Worm (Caenorhabditis elegans) whole organism, L4 larva: ENCODE measurements around the gene T09A5.5.
A peak's percentile ranks its signal among the peaks of the same experiment; 100 is the strongest.

ENCODE experiments used
- F10B5.3 ChIP-seq: sonication (generic microtip); optimal IDR thresholded peaks from 2 replicates; lab custom pipeline; 2016; ENCODE audit warnings: mild to moderate bottlenecking, missing genetic modification characterization, missing compliant biosample characterization
- F37D6.2 ChIP-seq: sonication (generic microtip); optimal IDR thresholded peaks from 2 replicates; lab custom pipeline; 2016; ENCODE audit warnings: mild to moderate bottlenecking, missing genetic modification characterization, missing compliant biosample characterization
- T20F7.1 ChIP-seq: fragments of 200-800 bp; sonication (Bioruptor generic); optimal IDR thresholded peaks from 2 replicates; lab custom pipeline; 2018; ENCODE audit warnings: mild to moderate bottlenecking, missing genetic modification characterization, missing compliant biosample characterization
- Y105C5A.15 ChIP-seq: fragments of 200-800 bp; sonication (Bioruptor generic); IDR thresholded peaks from 2 replicates; pipeline ENCODE4 v1.3.6; 2022; ENCODE audit warnings: missing genetic modification characterization, missing compliant biosample characterization
- Y48G9A.11 ChIP-seq: fragments of 200-800 bp; sonication (Bioruptor generic); IDR thresholded peaks from 2 replicates; pipeline ENCODE4 v1.3.6; 2022; ENCODE audit warnings: missing genetic modification reagents, missing genetic modification characterization, missing compliant biosample characterization
- aha-1 ChIP-seq: fragments of 150-350 bp; peaks from one replicate; lab custom pipeline; 2014; ENCODE audit warnings: missing biosample characterization, missing genetic modification characterization
- ceh-44 ChIP-seq: fragments of 200-800 bp; sonication (Bioruptor generic); IDR thresholded peaks from 2 replicates; pipeline ENCODE4 v1.3.6; 2022; ENCODE audit warnings: missing genetic modification reagents, missing genetic modification characterization, missing compliant biosample characterization
- ctbp-1 ChIP-seq: fragments of 200-800 bp; sonication (Bioruptor generic); IDR thresholded peaks from 2 replicates; pipeline ENCODE4 v1.3.6; 2022; ENCODE audit warnings: missing genetic modification reagents, missing genetic modification characterization, missing compliant biosample characterization
- daf-19 ChIP-seq: fragments of 200-800 bp; sonication (Bioruptor generic); conservative IDR thresholded peaks from 2 replicates; pipeline ENCODE4 v1.3.6; 2022; ENCODE audit warnings: missing genetic modification characterization, missing compliant biosample characterization
- dmd-9 ChIP-seq: fragments of 200-800 bp; sonication (Bioruptor generic); IDR thresholded peaks from 2 replicates; pipeline ENCODE4 v1.3.6; 2022; ENCODE audit warnings: missing genetic modification reagents, missing genetic modification characterization, missing compliant biosample characterization
- dpl-1 ChIP-seq: fragments of 150-350 bp; optimal IDR thresholded peaks from 2 replicates; lab custom pipeline; 2014; ENCODE audit warnings: missing biosample characterization, missing genetic modification reagents, missing genetic modification characterization
- egl-27 ChIP-seq: sonication (generic microtip); optimal IDR thresholded peaks from 3 replicates; lab custom pipeline; 2017; ENCODE audit warnings: missing biosample characterization, missing genetic modification reagents, missing genetic modification characterization
- hlh-11 ChIP-seq: fragments of 200-800 bp; sonication (Bioruptor generic); optimal IDR thresholded peaks from 2 replicates; lab custom pipeline; 2018; ENCODE audit warnings: mild to moderate bottlenecking, missing genetic modification characterization, missing compliant biosample characterization
- hlh-30 ChIP-seq: sonication (generic microtip); optimal IDR thresholded peaks from 2 replicates; lab custom pipeline; 2017; ENCODE audit warnings: antibody characterized with exemption, mild to moderate bottlenecking, missing genetic modification characterization, missing compliant biosample characterization; ENCODE audit not compliant: insufficient read depth
- hmg-1.1 ChIP-seq: fragments of 200-800 bp; sonication (Bioruptor generic); IDR thresholded peaks from 2 replicates; pipeline ENCODE4 v1.3.6; 2022; ENCODE audit warnings: missing genetic modification reagents, missing genetic modification characterization, missing compliant biosample characterization
- lin-15B ChIP-seq: fragments of 150-350 bp; sonication (generic microtip); optimal IDR thresholded peaks from 3 replicates; lab custom pipeline; 2014; ENCODE audit warnings: missing biosample characterization, missing genetic modification characterization
- lsy-2 ChIP-seq, 2 experiments: fragments of 150-350 bp in 1 of 2; sonication (generic microtip) in 1 of 2; optimal IDR thresholded peaks; 2 replicates each; lab custom pipeline; 2014 to 2017; ENCODE audit warnings: missing biosample characterization in 2 of 2, missing genetic modification characterization in 2 of 2
- madf-5 ChIP-seq, 2 experiments: fragments of 200-800 bp; sonication (Bioruptor generic); IDR thresholded peaks; 2 replicates each; pipeline ENCODE4 v1.3.6; 2022; ENCODE audit warnings: missing compliant biosample characterization in 2 of 2, missing genetic modification characterization in 2 of 2
- madf-9 ChIP-seq: fragments of 200-800 bp; sonication (Bioruptor generic); conservative IDR thresholded peaks from 2 replicates; pipeline ENCODE4 v1.3.6; 2022; ENCODE audit warnings: missing genetic modification reagents, missing genetic modification characterization, missing compliant biosample characterization
- mdl-1 ChIP-seq, 2 experiments: fragments of 150-350 bp in 1 of 2; sonication (generic microtip) in 1 of 2; optimal IDR thresholded peaks; 2 replicates each; lab custom pipeline; 2014 to 2017; ENCODE audit warnings: missing biosample characterization in 2 of 2, missing genetic modification characterization in 2 of 2
- mep-1 ChIP-seq: fragments of 150-350 bp; sonication (generic microtip); optimal IDR thresholded peaks from 3 replicates; lab custom pipeline; 2014; ENCODE audit warnings: missing biosample characterization, missing genetic modification characterization
- mes-2 ChIP-seq: sonication (generic microtip); optimal IDR thresholded peaks from 2 replicates; lab custom pipeline; 2016; ENCODE audit warnings: missing genotype, mild to moderate bottlenecking, missing genetic modification characterization, missing compliant biosample characterization; ENCODE audit not compliant: poor library complexity, severe bottlenecking
- mxl-3 ChIP-seq: fragments of 200-800 bp; sonication (Bioruptor generic); optimal IDR thresholded peaks from 2 replicates; lab custom pipeline; 2018; ENCODE audit warnings: mild to moderate bottlenecking, missing genetic modification characterization, missing compliant biosample characterization
- nhr-10 ChIP-seq: fragments of 150-350 bp; optimal IDR thresholded peaks from 2 replicates; lab custom pipeline; 2014; ENCODE audit warnings: missing biosample characterization, missing genetic modification characterization
- nhr-102 ChIP-seq: sonication (generic microtip); optimal IDR thresholded peaks from 2 replicates; lab custom pipeline; 2016; ENCODE audit warnings: mild to moderate bottlenecking, missing genetic modification characterization, moderate library complexity, missing compliant biosample characterization
- nhr-28 ChIP-seq: fragments of 150-350 bp; optimal IDR thresholded peaks from 2 replicates; lab custom pipeline; 2014; ENCODE audit warnings: missing biosample characterization, missing genetic modification characterization
- nhr-77 ChIP-seq: fragments of 150-350 bp; optimal IDR thresholded peaks from 2 replicates; lab custom pipeline; 2014; ENCODE audit warnings: missing biosample characterization, missing genetic modification characterization
- php-3 ChIP-seq: fragments of 200-800 bp; sonication (Bioruptor generic); IDR thresholded peaks from 2 replicates; pipeline ENCODE4 v1.3.6; 2022; ENCODE audit warnings: missing genetic modification reagents, missing genetic modification characterization, missing compliant biosample characterization
- pqm-1 ChIP-seq: sonication (generic microtip); optimal IDR thresholded peaks from 2 replicates; lab custom pipeline; 2017; ENCODE audit warnings: missing biosample characterization, missing genetic modification characterization
- set-16 ChIP-seq: fragments of 200-800 bp; sonication (Bioruptor generic); IDR thresholded peaks from 2 replicates; pipeline ENCODE4 v1.3.6; 2022; ENCODE audit warnings: missing genetic modification reagents, missing genetic modification characterization, missing compliant biosample characterization
- snpc-1.2 ChIP-seq: fragments of 200-800 bp; sonication (Bioruptor generic); IDR thresholded peaks from 2 replicates; pipeline ENCODE4 v1.3.6; 2022; ENCODE audit warnings: missing genetic modification reagents, missing genetic modification characterization, missing compliant biosample characterization
- snpc-4 ChIP-seq: fragments of 150-350 bp; optimal IDR thresholded peaks from 2 replicates; lab custom pipeline; 2014; ENCODE audit warnings: missing biosample characterization, missing genetic modification characterization
- spr-3 ChIP-seq: fragments of 200-800 bp; sonication (Bioruptor generic); optimal IDR thresholded peaks from 2 replicates; lab custom pipeline; 2018; ENCODE audit warnings: mild to moderate bottlenecking, missing genetic modification characterization, missing compliant biosample characterization
- tag-97 ChIP-seq: fragments of 200-800 bp; sonication (Bioruptor generic); IDR thresholded peaks from 2 replicates; pipeline ENCODE4 v1.3.6; 2022; ENCODE audit warnings: missing genetic modification characterization, missing compliant biosample characterization
- unc-130 ChIP-seq: sonication (generic microtip); optimal IDR thresholded peaks from 2 replicates; lab custom pipeline; 2016; ENCODE audit warnings: missing genetic modification reagents, missing genetic modification characterization, missing compliant biosample characterization
- unc-62 ChIP-seq, 3 experiments: fragments of 150-350 bp in 1 of 3; sonication (generic microtip); optimal IDR thresholded peaks in 2 of 3; peaks in 1 of 3; 1 replicate in 1 of 3; 2 replicates in 2 of 3; lab custom pipeline; 2014 to 2017; ENCODE audit warnings: missing biosample characterization in 3 of 3, missing genetic modification characterization in 3 of 3, missing genetic modification reagents in 3 of 3, missing genotype in 1 of 3
- zfp-2 ChIP-seq: sonication (generic microtip); optimal IDR thresholded peaks from 2 replicates; lab custom pipeline; 2016; ENCODE audit warnings: mild to moderate bottlenecking, missing genetic modification characterization, missing compliant biosample characterization
- zip-2 ChIP-seq: fragments of 150-350 bp; optimal IDR thresholded peaks from 2 replicates; lab custom pipeline; 2014; ENCODE audit warnings: missing biosample characterization, missing genetic modification characterization
- ztf-7 ChIP-seq: fragments of 150-350 bp; optimal IDR thresholded peaks from 2 replicates; lab custom pipeline; 2014; ENCODE audit warnings: missing biosample characterization, missing genetic modification characterization

T09A5.5 gene

DNA sequence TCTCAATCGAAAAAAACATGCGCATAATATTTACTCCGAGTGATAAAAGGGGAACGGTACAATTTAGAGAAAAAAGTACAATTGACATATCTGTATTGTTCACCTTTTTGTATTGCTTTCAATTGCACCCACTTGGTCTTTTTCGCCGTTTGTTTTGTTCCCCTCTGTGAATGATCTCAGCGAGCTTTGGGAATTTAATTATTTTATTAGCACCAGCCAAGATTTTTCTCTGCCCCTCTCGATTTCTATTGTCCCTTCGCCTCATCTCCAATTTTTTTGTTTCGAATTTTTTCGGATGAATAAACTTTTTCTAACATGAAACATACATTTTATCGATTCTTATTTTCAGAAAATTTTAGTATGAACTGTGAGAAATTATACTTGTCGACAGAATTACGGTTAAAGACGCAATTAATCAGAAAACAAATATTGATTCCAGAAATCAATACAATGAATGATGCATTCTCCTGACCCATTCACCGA is 46.7 kb upstream of the T09A5.5 start, which contains the start of gene rev-1 (continued):
- no peak for TF ChIP-seq snpc-1.2 (GFP tag; lab: Robert Waterston, UW)
- no peak for TF ChIP-seq php-3 (GFP tag; lab: Robert Waterston, UW)
- TF ChIP-seq tag-97: no peak
- no peak for TF ChIP-seq egl-27
- TF ChIP-seq T20F7.1 (GFP tag; lab: Kevin White, UChicago): no peak
- no peak for TF ChIP-seq pqm-1 (tag; lab: Kevin White, UChicago)
- no peak for TF ChIP-seq F10B5.3 (tag; lab: Kevin White, UChicago)
- TF ChIP-seq Y48G9A.11: no peak
- no peak for TF ChIP-seq snpc-4
- TF ChIP-seq ceh-44 (GFP tag; lab: Robert Waterston, UW): no peak
- TF ChIP-seq nhr-102 (tag; lab: Kevin White, UChicago): no peak
- TF ChIP-seq daf-19 (GFP tag; lab: Robert Waterston, UW): no peak
- no peak for TF ChIP-seq zip-2 (tag; lab: Kevin White, UChicago)

DNA sequence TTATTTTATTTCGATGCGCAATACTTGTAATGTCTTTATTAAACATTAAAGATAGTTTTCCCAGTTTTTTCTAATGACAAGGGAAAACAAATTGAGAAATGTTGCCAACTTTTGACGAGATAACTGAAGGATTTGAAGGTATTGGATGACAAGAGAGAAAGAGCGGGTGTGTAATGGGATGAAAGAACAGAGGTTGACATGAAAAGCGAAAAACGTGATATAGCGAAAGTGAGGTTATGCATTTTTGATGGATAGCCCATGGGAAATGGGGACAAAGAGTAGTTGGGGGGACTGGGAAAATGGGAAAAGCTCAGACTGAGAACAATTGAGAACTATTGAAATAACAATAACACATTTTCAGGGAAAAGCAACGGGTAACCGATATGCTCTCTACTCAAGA is 41.6 kb upstream of the T09A5.5 start:
- TF ChIP-seq hmg-1.1 (GFP tag; lab: Robert Waterston, UW) (no peak), ztf-7 (tag; lab: Kevin White, UChicago) (no peak), lsy-2 (tag; optimal IDR thresholded peaks at IDR 0.05; lab: Kevin White, UChicago) (peak in 1 of 2 experiments; percentile 0), T20F7.1 (GFP tag; lab: Kevin White, UChicago) (peak; percentile 1), madf-9 (0 out of 2 replicates have a peak, but pooled peaks have one; percentile 36), spr-3 (GFP tag; lab: Kevin White, UChicago) (no peak), Y105C5A.15 (GFP tag; lab: Robert Waterston, UW) (no peak), unc-62 (GFP tag; optimal IDR thresholded peaks at IDR 0.05 in 1 of 2; lab: Kevin White, UChicago) (peak in 1 of 2 experiments; percentile 98), unc-62 (tag; optimal IDR thresholded peaks at IDR 0.05; lab: Kevin White, UChicago) (no peak), hlh-30 (tag; lab: Kevin White, UChicago) (peak; percentile 19)

DNA sequence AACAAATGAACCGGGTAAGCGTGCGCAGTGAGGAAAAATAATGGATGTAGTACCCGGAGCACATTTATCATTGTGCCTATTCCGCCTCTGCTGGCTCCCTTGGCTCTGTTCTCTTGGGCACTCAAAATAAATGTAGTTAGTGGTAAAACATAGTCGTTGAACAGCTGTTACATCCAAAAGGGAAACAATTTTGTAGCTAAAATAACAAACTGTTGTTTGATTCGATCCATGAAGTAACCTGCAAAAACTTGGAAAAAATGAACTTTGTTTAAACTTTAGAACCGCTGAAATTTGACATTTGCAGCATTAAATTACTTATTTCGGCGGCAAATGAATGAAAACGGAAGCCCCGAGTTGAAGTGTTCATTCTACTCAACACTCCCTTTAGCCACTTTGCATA is 40.1 kb upstream of the T09A5.5 start:
- TF ChIP-seq unc-62 (GFP tag; optimal IDR thresholded peaks at IDR 0.05 in 1 of 2; lab: Kevin White, UChicago) (peak in 1 of 2 experiments; percentile 68), unc-62 (tag; optimal IDR thresholded peaks at IDR 0.05; lab: Kevin White, UChicago) (no peak), aha-1 (peak; percentile 78), lin-15B (no peak)
- TF ChIP-seq, all 104 proteins: peak for 2

DNA sequence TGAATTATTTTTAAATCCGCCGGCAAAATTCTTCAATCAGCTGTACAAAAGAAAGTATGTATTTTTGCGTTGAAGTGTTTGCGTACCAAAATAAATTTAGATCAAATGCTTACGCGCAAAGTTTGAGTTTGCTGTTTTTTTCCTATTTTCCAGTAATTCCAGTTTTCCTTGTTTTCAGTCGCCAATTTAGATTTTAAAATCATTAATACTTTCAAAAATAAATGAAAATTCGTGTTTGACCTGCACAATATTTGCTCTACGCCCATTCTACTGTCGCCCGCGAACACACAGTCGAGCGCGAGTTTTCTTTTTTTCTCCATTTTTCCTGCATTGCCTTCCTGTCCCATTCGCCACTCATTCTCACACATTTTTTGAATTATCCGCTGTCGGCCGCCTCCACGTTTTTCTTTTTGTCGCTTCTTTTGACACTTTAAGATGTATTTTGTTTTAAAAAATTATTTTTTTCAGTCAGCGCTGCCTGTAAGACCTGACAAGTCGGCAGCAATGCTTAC is 39.2 kb upstream of the T09A5.5 start, which contains the start of gene ptc-1:
ptc-1 (plus strand) TSS at position 462 of the 512 bp plus-strand sequence.
- no peak for TF ChIP-seq dpl-1 (GFP tag; lab: Kevin White, UChicago)
- TF ChIP-seq unc-130: peak; percentile 25

DNA sequence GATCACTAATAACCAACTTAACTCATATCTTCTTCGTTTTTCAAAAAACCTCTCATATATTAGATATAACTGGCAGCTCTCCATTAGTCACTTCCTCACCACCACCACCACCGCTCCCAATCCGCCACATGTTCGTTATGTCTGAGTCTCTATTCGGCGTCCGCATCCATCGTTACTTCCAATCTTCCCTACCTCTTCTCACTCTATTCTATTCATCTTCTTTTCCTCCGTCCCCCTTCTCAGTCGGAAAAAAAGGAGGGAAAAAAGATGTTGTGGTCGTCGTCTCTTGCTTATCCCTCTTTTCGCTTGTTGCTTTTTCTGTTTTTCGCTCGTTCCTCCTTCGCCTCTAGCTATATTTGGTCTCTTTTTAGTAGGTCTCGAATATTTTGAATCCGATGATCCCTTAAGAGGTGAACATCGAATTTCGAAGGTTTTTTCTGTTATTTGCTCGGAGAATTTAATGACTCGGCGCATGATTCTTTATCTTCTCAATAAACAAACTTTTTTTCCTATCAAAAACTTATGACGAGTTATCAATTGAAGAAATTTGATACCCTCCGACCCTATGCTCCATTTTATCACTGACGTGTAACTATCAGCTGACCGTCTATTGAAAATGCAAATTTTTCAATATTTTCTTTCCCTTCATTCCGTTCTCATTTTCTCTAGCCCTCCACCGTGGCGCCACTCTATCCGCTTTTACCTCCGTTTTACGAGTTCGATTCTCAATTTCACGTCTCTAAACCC is 38.5 kb upstream of the T09A5.5 start:
- TF ChIP-seq nhr-10 (tag; lab: Kevin White, UChicago) (no peak), hlh-30 (tag; lab: Kevin White, UChicago) (peak; percentile 51), mdl-1 (tag; optimal IDR thresholded peaks at IDR 0.05; lab: Kevin White, UChicago) (peak in 1 of 2 experiments; percentile 11), ctbp-1 (GFP tag; lab: Robert Waterston, UW) (0 out of 2 replicates have a peak, but pooled peaks have one; percentile 40), F37D6.2 (peak; percentile 55), nhr-102 (tag; lab: Kevin White, UChicago) (no peak), zfp-2 (tag; lab: Kevin White, UChicago) (no peak), nhr-77 (peak; percentile 14), hmg-1.1 (GFP tag; lab: Robert Waterston, UW) (peak; percentile 70), pqm-1 (tag; lab: Kevin White, UChicago) (peak; percentile 56), lsy-2 (tag; optimal IDR thresholded peaks at IDR 0.05; lab: Kevin White, UChicago) (peak; percentile 27 to 57), mes-2 (tag; lab: Kevin White, UChicago) (peak; percentile 68), set-16 (GFP tag; lab: Robert Waterston, UW) (no peak), mep-1 (tag; lab: Kevin White, UChicago) (peak; percentile 2), php-3 (GFP tag; lab: Robert Waterston, UW) (peak; percentile 75; the same call in 1 of the 2 replicates), aha-1 (peak; percentile 80), madf-5 (GFP tag; IDR thresholded peaks at IDR 0.05; lab: Robert Waterston, UW) (0 out of 4 replicates have a peak, but pooled peaks of 1 of the 2 experiments have one; percentile 40), dmd-9 (no peak), nhr-28 (tag; lab: Kevin White, UChicago) (peak; percentile 31), hlh-11 (tag; lab: Kevin White, UChicago) (peak; percentile 28), mxl-3 (GFP tag; lab: Kevin White, UChicago) (peak; percentile 53), zip-2 (tag; lab: Kevin White, UChicago) (no peak)
